Fruit fly (Drosophila melanogaster): Measurements from ENCODE around the gene sloth2.

DNA sequence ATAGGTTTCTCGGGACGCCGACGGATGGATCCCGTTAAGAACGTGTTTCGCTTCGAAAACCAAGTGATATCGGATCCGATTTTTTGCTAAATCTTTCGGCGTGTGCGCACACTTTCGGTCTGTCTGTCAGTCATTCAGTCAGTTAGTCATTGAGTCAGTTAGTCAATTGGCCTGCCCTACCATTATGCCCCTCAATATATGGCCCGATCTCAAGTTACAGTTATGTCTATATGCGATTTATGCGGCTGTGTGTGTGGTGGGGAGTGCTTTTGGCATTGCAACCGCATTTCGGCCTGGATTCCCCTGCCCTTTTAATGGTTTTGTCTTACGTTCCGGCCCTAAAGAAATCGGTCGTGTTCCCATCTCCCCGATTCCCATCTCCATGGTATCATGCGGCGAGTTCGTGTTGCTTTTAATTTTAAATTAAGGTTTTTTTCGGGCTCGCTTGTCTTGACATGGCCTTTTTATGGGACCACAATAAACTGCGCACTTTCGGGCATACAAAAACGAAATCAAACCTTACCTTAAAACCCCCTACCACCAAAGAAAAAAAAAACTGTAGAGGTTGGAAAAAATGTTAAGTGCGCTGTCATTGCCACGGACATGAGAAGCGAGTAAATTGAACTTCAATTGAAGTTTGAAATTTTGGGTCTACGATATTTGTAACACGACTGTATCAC, 28.3 kb upstream of the sloth2 start:
- no peak for TF ChIP-seq CG1647 (GFP tag; optimal IDR thresholded peaks at IDR 0.05)
- no peak for TF ChIP-seq CoRest (tag; optimal IDR thresholded peaks at IDR 0.05)
- no peak for TF ChIP-seq CG15479 (GFP tag; optimal IDR thresholded peaks at IDR 0.05)
- no peak for TF ChIP-seq Mad (GFP tag; optimal IDR thresholded peaks at IDR 0.05)
- TF ChIP-seq vnd (GFP tag; IDR thresholded peaks at IDR 0.05; ENCODE audit: partially characterized antibody), result no peak
- TF ChIP-seq sens (GFP tag), result no peak
- no peak for TF ChIP-seq kay (GFP tag; optimal IDR thresholded peaks at IDR 0.05)
